Worm (Caenorhabditis elegans) whole organism, L1 larva: ENCODE data around the gene slc-36.5.

ENCODE experiments used
- ceh-88 ChIP-seq: fragments of 200-800 bp; sonication (Bioruptor generic); IDR thresholded peaks from 2 replicates; pipeline ENCODE4 v1.3.6; 2022; ENCODE audit warnings: missing genetic modification characterization, missing compliant biosample characterization
- ces-1 ChIP-seq: fragments of 150-350 bp; optimal IDR thresholded peaks from 2 replicates; lab custom pipeline; 2014; ENCODE audit warnings: missing biosample characterization, missing genetic modification reagents, missing genetic modification characterization
- dpl-1 ChIP-seq, 3 experiments: fragments of 150-350 bp in 2 of 3; sonication (generic microtip) in 1 of 3; optimal IDR thresholded peaks; 2 replicates each; lab custom pipeline; 2014 to 2017; ENCODE audit warnings: missing biosample characterization in 3 of 3, missing genetic modification characterization in 3 of 3, missing genetic modification reagents in 3 of 3
- isw-1 ChIP-seq: fragments of 200-800 bp; sonication (Bioruptor generic); IDR thresholded peaks from 2 replicates; pipeline ENCODE4 v1.3.6; 2022; ENCODE audit warnings: missing genetic modification characterization, missing compliant biosample characterization
- lin-13 ChIP-seq: fragments of 150-350 bp; optimal IDR thresholded peaks from 2 replicates; lab custom pipeline; 2014; ENCODE audit warnings: missing biosample characterization, missing genetic modification reagents, missing genetic modification characterization
- nhr-11 ChIP-seq: fragments of 150-350 bp; optimal IDR thresholded peaks from 2 replicates; lab custom pipeline; 2014; ENCODE audit warnings: missing biosample characterization, missing genetic modification characterization
- pqm-1 ChIP-seq: sonication (generic microtip); optimal IDR thresholded peaks from 3 replicates; lab custom pipeline; 2017; ENCODE audit warnings: missing biosample characterization, missing genetic modification characterization
- skn-1 ChIP-seq: fragments of 150-350 bp; optimal IDR thresholded peaks from 2 replicates; lab custom pipeline; 2014; ENCODE audit warnings: missing biosample characterization, missing genetic modification characterization
- tlp-1 ChIP-seq: fragments of 150-350 bp; optimal IDR thresholded peaks from 2 replicates; lab custom pipeline; 2014; ENCODE audit warnings: missing biosample characterization, missing genetic modification characterization
- ztf-11 ChIP-seq, 2 experiments: sonication (generic microtip); optimal IDR thresholded peaks; 2 replicates each; lab custom pipeline; 2016 to 2017; ENCODE audit warnings: missing genetic modification characterization in 2 of 2, missing biosample characterization in 1 of 2, missing compliant biosample characterization in 1 of 2

ce11 chrII:6842651-6843118 is 34.2 kb downstream of the slc-36.5 start:
- TF ChIP-seq ceh-88 (GFP tag; lab: Robert Waterston, UW) (no peak), skn-1 (tag; lab: Kevin White, UChicago) (peak; percentile 35), ces-1 (GFP tag; lab: Kevin White, UChicago) (no peak), pqm-1 (tag; lab: Kevin White, UChicago) (peak; percentile 70), dpl-1 (GFP tag; optimal IDR thresholded peaks at IDR 0.05; lab: Kevin White, UChicago) (peak in 1 of 3 experiments; percentile 5), isw-1 (GFP tag; lab: Robert Waterston, UW) (no peak), lin-13 (GFP tag; lab: Kevin White, UChicago) (no peak), ztf-11 (tag; optimal IDR thresholded peaks at IDR 0.05; lab: Kevin White, UChicago) (no peak), tlp-1 (peak; percentile 16), nhr-11 (tag; lab: Kevin White, UChicago) (no peak)
